Fruit fly (Drosophila melanogaster) whole organism, pupa: ENCODE measurements around the gene flw.

Experiments used
- CG12605 ChIP-seq: fragments of 200-800 bp; sonication (Bioruptor generic); IDR thresholded peaks from 2 replicates; pipeline ENCODE4 v1.3.6; 2022; ENCODE audit warnings: missing biosample characterization, missing genetic modification characterization
- CG13204 ChIP-seq: fragments of 200-800 bp; sonication (Bioruptor generic); optimal IDR thresholded peaks from 2 replicates; lab custom pipeline; 2018; ENCODE audit warnings: missing biosample characterization, mild to moderate bottlenecking, missing genetic modification characterization, moderate library complexity
- CG14655 ChIP-seq: fragments of 200-800 bp; sonication (Bioruptor generic); optimal IDR thresholded peaks from 3 replicates; lab custom pipeline; 2017; ENCODE audit warnings: mild to moderate bottlenecking, missing biosample characterization, missing genetic modification reagents, missing genetic modification characterization
- CG15710 ChIP-seq: fragments of 200-800 bp; sonication (Bioruptor generic); optimal IDR thresholded peaks from 2 replicates; lab custom pipeline; 2018; ENCODE audit warnings: missing biosample characterization, mild to moderate bottlenecking, missing genetic modification characterization, moderate library complexity
- CG17806 ChIP-seq: fragments of 200-800 bp; sonication (Bioruptor generic); optimal IDR thresholded peaks from 2 replicates; lab custom pipeline; 2018; ENCODE audit warnings: missing biosample characterization, mild to moderate bottlenecking, missing genetic modification characterization, moderate library complexity
- CG32121 ChIP-seq: fragments of 200-800 bp; sonication (Bioruptor generic); IDR thresholded peaks from 2 replicates; pipeline ENCODE4 v1.3.6; 2022; ENCODE audit warnings: missing biosample characterization, missing genetic modification characterization
- CG4496 ChIP-seq: fragments of 200-800 bp; sonication (Bioruptor generic); IDR thresholded peaks from 3 replicates; pipeline ENCODE4 v1.3.6; 2022; ENCODE audit warnings: missing biosample characterization, missing genetic modification characterization
- CG8159 ChIP-seq: fragments of 200-800 bp; sonication (Bioruptor generic); optimal IDR thresholded peaks from 3 replicates; lab custom pipeline; 2018; ENCODE audit warnings: missing biosample characterization, mild to moderate bottlenecking, missing genetic modification characterization, moderate library complexity
- CG8301 ChIP-seq: fragments of 200-800 bp; sonication (Bioruptor generic); optimal IDR thresholded peaks from 2 replicates; lab custom pipeline; 2018; ENCODE audit warnings: missing biosample characterization, mild to moderate bottlenecking, missing genetic modification characterization
- CG9948 ChIP-seq: fragments of 200-800 bp; sonication (Bioruptor generic); optimal IDR thresholded peaks from 2 replicates; lab custom pipeline; 2018; ENCODE audit warnings: missing biosample characterization, mild to moderate bottlenecking, missing genetic modification characterization, moderate library complexity
- D1 ChIP-seq: fragments of 200-800 bp; sonication (Bioruptor generic); optimal IDR thresholded peaks from 2 replicates; lab custom pipeline; 2018; ENCODE audit warnings: missing biosample characterization, mild to moderate bottlenecking, missing genetic modification characterization, moderate library complexity
- EcR ChIP-seq: fragments of 200-800 bp; sonication (Bioruptor generic); optimal IDR thresholded peaks from 3 replicates; lab custom pipeline; 2019; ENCODE audit warnings: missing biosample characterization, missing genetic modification characterization, mild to moderate bottlenecking, moderate library complexity, missing genetic modification reagents
- Ets98B ChIP-seq: fragments of 200-800 bp; sonication (Bioruptor generic); IDR thresholded peaks from 2 replicates; pipeline ENCODE4 v1.3.6; 2022; ENCODE audit warnings: missing biosample characterization, missing genetic modification characterization
- fd96Ca ChIP-seq: fragments of 200-800 bp; sonication (Bioruptor generic); IDR thresholded peaks from 3 replicates; pipeline ENCODE4 v1.3.6; 2022; ENCODE audit warnings: missing biosample characterization, missing genetic modification characterization

DNA sequence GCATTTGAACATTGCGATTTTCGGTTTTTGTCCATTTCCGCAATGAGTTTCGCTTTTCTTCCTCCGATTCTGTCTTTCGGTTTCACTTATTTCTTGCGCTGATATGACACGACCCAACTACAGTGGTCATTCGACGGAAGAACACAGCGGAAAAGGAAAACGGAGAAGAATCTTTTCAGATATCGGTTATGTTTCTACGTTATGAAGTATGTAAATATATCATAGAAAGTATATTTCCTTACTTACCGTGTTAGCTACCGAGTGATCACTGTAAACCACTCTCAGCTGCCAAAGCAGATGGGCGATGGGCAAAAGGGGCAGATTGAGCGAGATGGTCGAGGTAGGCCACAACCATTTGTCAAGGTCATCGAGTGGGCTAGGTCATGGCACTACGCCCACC lies 1.9 kb downstream of the flw start:
- no peak for TF ChIP-seq EcR
- no peak for TF ChIP-seq D1
- TF ChIP-seq CG13204, result no peak
- TF ChIP-seq CG15710 (tag; lab: Kevin White, UChicago), result peak; percentile 40
- no peak for TF ChIP-seq CG14655
- TF ChIP-seq CG8159 (tag; lab: Kevin White, UChicago), result peak; percentile 38
- TF ChIP-seq fd96Ca, result peak; percentile 67; the same call in 2 of the 3 replicates
- TF ChIP-seq CG8301, result peak; percentile 12
- peak; percentile 59; the same call in 1 of the 3 replicates for TF ChIP-seq CG4496
- peak; percentile 33; the same call in 1 of the 2 replicates for TF ChIP-seq Ets98B
- peak; percentile 12 for TF ChIP-seq CG17806
- 0 out of 2 replicates have a peak, but pooled peaks have one; percentile 14 for TF ChIP-seq CG12605 (GFP tag; lab: Robert Waterston, UW)
- TF ChIP-seq CG9948 (tag; lab: Kevin White, UChicago), result peak; percentile 15
- TF ChIP-seq CG32121 (GFP tag; lab: Robert Waterston, UW), result peak; percentile 39; the same call in 1 of the 2 replicates
